Worm (Caenorhabditis elegans) whole organism, mixed stage, embryonic: Measurements from ENCODE around the gene F30B5.11.

Experiments
- ces-1 ChIP-seq: fragments of 150-350 bp; optimal IDR thresholded peaks from 2 replicates; lab custom pipeline; 2014; ENCODE audit warnings: missing biosample characterization, missing genetic modification reagents, missing genetic modification characterization
- lin-13 ChIP-seq: fragments of 150-350 bp; optimal IDR thresholded peaks from 2 replicates; lab custom pipeline; 2014; ENCODE audit warnings: missing biosample characterization, missing genetic modification characterization
- lsy-2 ChIP-seq: fragments of 150-350 bp; optimal IDR thresholded peaks from 2 replicates; lab custom pipeline; 2014; ENCODE audit warnings: missing biosample characterization, missing genetic modification characterization
- unc-62 ChIP-seq: fragments of 150-350 bp; optimal IDR thresholded peaks from 2 replicates; lab custom pipeline; 2014; ENCODE audit warnings: missing biosample characterization, missing genetic modification reagents, missing genetic modification characterization

- TF ChIP-seq lsy-2 (tag; lab: Kevin White, UChicago) (no peak), unc-62 (GFP tag; lab: Kevin White, UChicago) (no peak), ces-1 (no peak), lin-13 (tag; lab: Kevin White, UChicago) (no peak)
These were observed 35.2 kb upstream of the F30B5.11 start for ce11 chrIV:4254989-4255582.
